Fruit fly (Drosophila melanogaster) whole organism, embryonic: Measurements from ENCODE around the gene CG9114.
A peak's percentile ranks its signal among the peaks of the same experiment; 100 is the strongest.

ENCODE experiments used
- B-H2 ChIP-seq: fragments of 200-800 bp; sonication (Bioruptor generic); optimal IDR thresholded peaks from 2 replicates; lab custom pipeline; 2018; ENCODE audit warnings: missing biosample characterization, mild to moderate bottlenecking, missing genetic modification characterization
- CG1024 ChIP-seq: fragments of 200-800 bp; sonication (Bioruptor generic); IDR thresholded peaks from 2 replicates; pipeline ENCODE4 v1.3.6; 2022; ENCODE audit warnings: missing biosample characterization, missing genetic modification characterization
- CG1233 ChIP-seq: fragments of 200-800 bp; sonication (Bioruptor generic); optimal IDR thresholded peaks from 4 replicates; lab custom pipeline; 2018; ENCODE audit warnings: missing biosample characterization, mild to moderate bottlenecking, missing genetic modification characterization
- CG1647 ChIP-seq: fragments of 200-800 bp; sonication (Bioruptor generic); optimal IDR thresholded peaks from 3 replicates; lab custom pipeline; 2016; ENCODE audit warnings: missing biosample characterization, missing genetic modification characterization
- CG16863 ChIP-seq: fragments of 200-800 bp; sonication (Bioruptor generic); optimal IDR thresholded peaks from 3 replicates; lab custom pipeline; 2016; ENCODE audit warnings: missing biosample characterization, missing genetic modification characterization
- CG2678 ChIP-seq: fragments of 200-800 bp; sonication (Bioruptor generic); optimal IDR thresholded peaks from 3 replicates; lab custom pipeline; 2019; ENCODE audit warnings: missing biosample characterization, mild to moderate bottlenecking, missing genetic modification characterization, moderate library complexity
- CG31388 ChIP-seq: fragments of 200-800 bp; sonication (Bioruptor generic); optimal IDR thresholded peaks from 2 replicates; lab custom pipeline; 2016; ENCODE audit warnings: missing biosample characterization, missing genetic modification characterization
- CG32532 ChIP-seq: fragments of 200-800 bp; sonication (Bioruptor generic); IDR thresholded peaks from 2 replicates; pipeline ENCODE4 v1.3.6; 2022; ENCODE audit warnings: missing biosample characterization, missing genetic modification characterization
- CG34376 ChIP-seq: fragments of 200-800 bp; sonication (Bioruptor generic); optimal IDR thresholded peaks from 2 replicates; lab custom pipeline; 2018; ENCODE audit warnings: missing biosample characterization, mild to moderate bottlenecking, missing genetic modification characterization
- CG3726 ChIP-seq: fragments of 200-800 bp; sonication (Bioruptor generic); IDR thresholded peaks from 3 replicates; pipeline ENCODE4, ENCODE4 v1.3.6; 2022; ENCODE audit warnings: missing biosample characterization, missing genetic modification characterization
- CG43689 ChIP-seq: fragments of 200-800 bp; sonication (Bioruptor generic); IDR thresholded peaks from 2 replicates; pipeline ENCODE4 v1.3.6; 2022; ENCODE audit warnings: missing biosample characterization, missing genetic modification characterization
- CG4707 ChIP-seq: fragments of 200-800 bp; sonication (Bioruptor generic); optimal IDR thresholded peaks from 2 replicates; lab custom pipeline; 2018; ENCODE audit warnings: missing biosample characterization, mild to moderate bottlenecking, missing genetic modification characterization, moderate library complexity
- CG6254 ChIP-seq: fragments of 200-800 bp; sonication (Bioruptor generic); optimal IDR thresholded peaks from 3 replicates; lab custom pipeline; 2017; ENCODE audit warnings: mild to moderate bottlenecking, missing biosample characterization, missing genetic modification reagents, missing genetic modification characterization
- CG7928 ChIP-seq: fragments of 200-800 bp; sonication (Bioruptor generic); optimal IDR thresholded peaks from 2 replicates; lab custom pipeline; 2017; ENCODE audit warnings: missing biosample characterization, mild to moderate bottlenecking, missing genetic modification characterization
- CG9727 ChIP-seq: fragments of 200-800 bp; sonication (Bioruptor generic); optimal IDR thresholded peaks from 3 replicates; lab custom pipeline; 2017; ENCODE audit warnings: missing biosample characterization, mild to moderate bottlenecking, missing genetic modification characterization
- CG9876 ChIP-seq: fragments of 200-800 bp; sonication (Bioruptor generic); optimal IDR thresholded peaks from 2 replicates; lab custom pipeline; 2016; ENCODE audit warnings: missing biosample characterization, missing genetic modification characterization
- Fer2 ChIP-seq: fragments of 200-800 bp; sonication (Bioruptor generic); optimal IDR thresholded peaks from 2 replicates; lab custom pipeline; 2018; ENCODE audit warnings: missing biosample characterization, mild to moderate bottlenecking, missing genetic modification characterization, moderate library complexity
- Gug ChIP-seq: fragments of 200-800 bp; sonication (Bioruptor generic); IDR thresholded peaks from 4 replicates; pipeline ENCODE4 v1.3.6; 2022; ENCODE audit warnings: missing biosample characterization, missing genetic modification characterization
- HLH54F ChIP-seq: fragments of 200-800 bp; sonication (Bioruptor generic); optimal IDR thresholded peaks from 3 replicates; lab custom pipeline; 2016; ENCODE audit warnings: missing biosample characterization, missing genetic modification characterization
- Hand ChIP-seq: fragments of 200-800 bp; sonication (Bioruptor generic); optimal IDR thresholded peaks from 2 replicates; lab custom pipeline; 2017; ENCODE audit warnings: mild to moderate bottlenecking, missing biosample characterization, missing genetic modification reagents, missing genetic modification characterization
- Hey ChIP-seq: fragments of 200-800 bp; sonication (Bioruptor generic); optimal IDR thresholded peaks from 3 replicates; lab custom pipeline; 2018; ENCODE audit warnings: missing biosample characterization, mild to moderate bottlenecking, missing genetic modification characterization
- Hsf ChIP-seq: fragments of 200-800 bp; sonication (Bioruptor generic); optimal IDR thresholded peaks from 3 replicates; lab custom pipeline; 2016; ENCODE audit warnings: missing biosample characterization, missing genetic modification characterization
- MBD-R2 ChIP-seq: fragments of 200-800 bp; sonication (Bioruptor generic); IDR thresholded peaks from 2 replicates; pipeline ENCODE4 v1.3.6; 2022; ENCODE audit warnings: missing biosample characterization, missing genetic modification characterization
- MTF-1 ChIP-seq: fragments of 200-800 bp; sonication (Bioruptor generic); optimal IDR thresholded peaks from 2 replicates; lab custom pipeline; 2018; ENCODE audit warnings: missing biosample characterization, mild to moderate bottlenecking, missing genetic modification characterization, borderline replicate concordance
- Neu2 ChIP-seq: fragments of 200-800 bp; sonication (Bioruptor generic); optimal IDR thresholded peaks from 3 replicates; lab custom pipeline; 2016; ENCODE audit warnings: missing biosample characterization, missing genetic modification characterization, borderline replicate concordance
- Opbp ChIP-seq: fragments of 200-800 bp; sonication (Bioruptor generic); IDR thresholded peaks from 3 replicates; pipeline ENCODE4 v1.3.6; 2022; ENCODE audit warnings: missing biosample characterization, missing genetic modification characterization; ENCODE audit not compliant: partially characterized antibody
- Six4 ChIP-seq: fragments of 200-800 bp; sonication (Bioruptor generic); optimal IDR thresholded peaks from 2 replicates; lab custom pipeline; 2016; ENCODE audit warnings: missing biosample characterization, missing genetic modification characterization
- Sox102F ChIP-seq: fragments of 200-800 bp; sonication (Bioruptor generic); optimal IDR thresholded peaks from 2 replicates; lab custom pipeline; 2018; ENCODE audit warnings: missing biosample characterization, mild to moderate bottlenecking, missing genetic modification characterization, moderate library complexity
- Spps ChIP-seq: fragments of 200-800 bp; sonication (Bioruptor generic); optimal IDR thresholded peaks from 2 replicates; lab custom pipeline; 2018; ENCODE audit warnings: missing biosample characterization, mild to moderate bottlenecking, missing genetic modification characterization
- Sry-δ ChIP-seq: fragments of 200-800 bp; sonication (Bioruptor generic); optimal IDR thresholded peaks from 2 replicates; lab custom pipeline; 2016; ENCODE audit warnings: missing biosample characterization, missing genetic modification characterization
- bigmax ChIP-seq: fragments of 200-800 bp; sonication (Bioruptor generic); optimal IDR thresholded peaks from 2 replicates; lab custom pipeline; 2018; ENCODE audit warnings: missing biosample characterization, mild to moderate bottlenecking, missing genetic modification characterization
- caup ChIP-seq: fragments of 200-800 bp; sonication (Bioruptor generic); optimal IDR thresholded peaks from 3 replicates; lab custom pipeline; 2017; ENCODE audit warnings: missing biosample characterization, mild to moderate bottlenecking, missing genetic modification characterization, moderate library complexity; ENCODE audit not compliant: severe bottlenecking
- cg ChIP-seq: fragments of 200-800 bp; sonication (Bioruptor generic); optimal IDR thresholded peaks from 3 replicates; lab custom pipeline; 2019; ENCODE audit warnings: missing biosample characterization, mild to moderate bottlenecking, missing genetic modification characterization, moderate library complexity
- chn ChIP-seq: fragments of 200-800 bp; sonication (Bioruptor generic); optimal IDR thresholded peaks from 2 replicates; lab custom pipeline; 2016; ENCODE audit warnings: missing biosample characterization, missing genetic modification characterization
- da ChIP-seq: fragments of 200-800 bp; sonication (Bioruptor generic); optimal IDR thresholded peaks from 2 replicates; lab custom pipeline; 2016; ENCODE audit warnings: missing biosample characterization, missing genetic modification characterization
- exex ChIP-seq: fragments of 200-800 bp; sonication (Bioruptor generic); optimal IDR thresholded peaks from 4 replicates; lab custom pipeline; 2018; ENCODE audit warnings: missing biosample characterization, mild to moderate bottlenecking, missing genetic modification characterization, moderate library complexity
- fd102C ChIP-seq: fragments of 200-800 bp; sonication (Bioruptor generic); optimal IDR thresholded peaks from 2 replicates; lab custom pipeline; 2018; ENCODE audit warnings: missing biosample characterization, mild to moderate bottlenecking, missing genetic modification characterization, moderate library complexity
- gsb-n ChIP-seq: fragments of 200-800 bp; sonication (Bioruptor generic); optimal IDR thresholded peaks from 3 replicates; lab custom pipeline; 2018; ENCODE audit warnings: missing biosample characterization, mild to moderate bottlenecking, missing genetic modification characterization
- ind ChIP-seq: fragments of 200-800 bp; sonication (Bioruptor generic); optimal IDR thresholded peaks from 3 replicates; lab custom pipeline; 2016; ENCODE audit warnings: missing biosample characterization, missing genetic modification characterization
- inv ChIP-seq: fragments of 200-800 bp; sonication (Bioruptor generic); IDR thresholded peaks from 2 replicates; pipeline ENCODE4 v1.3.6; 2022; ENCODE audit warnings: missing biosample characterization, missing genetic modification characterization; ENCODE audit not compliant: partially characterized antibody
- knrl ChIP-seq: fragments of 200-800 bp; sonication (Bioruptor generic); IDR thresholded peaks from 3 replicates; pipeline ENCODE4 v1.3.6; 2022; ENCODE audit warnings: missing biosample characterization, missing genetic modification characterization; ENCODE audit not compliant: partially characterized antibody
- mld ChIP-seq: fragments of 200-800 bp; sonication (Bioruptor generic); IDR thresholded peaks from 3 replicates; pipeline ENCODE4 v1.3.6; 2022; ENCODE audit warnings: missing biosample characterization, missing genetic modification characterization; ENCODE audit not compliant: partially characterized antibody
- onecut ChIP-seq: fragments of 200-800 bp; sonication (Bioruptor generic); IDR thresholded peaks from 2 replicates; pipeline ENCODE4 v1.3.6; 2022; ENCODE audit warnings: missing biosample characterization, missing genetic modification characterization
- salm ChIP-seq: fragments of 200-800 bp; sonication (Bioruptor generic); optimal IDR thresholded peaks from 2 replicates; lab custom pipeline; 2018; ENCODE audit warnings: missing biosample characterization, mild to moderate bottlenecking, missing genetic modification characterization
- sima ChIP-seq: fragments of 200-800 bp; sonication (Bioruptor generic); optimal IDR thresholded peaks from 2 replicates; lab custom pipeline; 2016; ENCODE audit warnings: missing biosample characterization, missing genetic modification characterization
- slbo ChIP-seq: fragments of 200-800 bp; sonication (Bioruptor generic); IDR thresholded peaks from 2 replicates; pipeline ENCODE4 v1.3.6; 2022; ENCODE audit warnings: missing biosample characterization, missing genetic modification characterization
- tin ChIP-seq: fragments of 200-800 bp; sonication (Bioruptor generic); optimal IDR thresholded peaks from 3 replicates; lab custom pipeline; 2016; ENCODE audit warnings: missing biosample characterization, missing genetic modification characterization
- wek ChIP-seq: fragments of 200-800 bp; sonication (Bioruptor generic); optimal IDR thresholded peaks from 3 replicates; lab custom pipeline; 2018; ENCODE audit warnings: missing biosample characterization, mild to moderate bottlenecking, missing genetic modification characterization, moderate library complexity
- zfh1 ChIP-seq: fragments of 200-800 bp; sonication (Bioruptor generic); IDR thresholded peaks from 3 replicates; pipeline ENCODE4 v1.3.6; 2022; ENCODE audit warnings: missing biosample characterization, missing genetic modification characterization

The CG9114 gene

DNA sequence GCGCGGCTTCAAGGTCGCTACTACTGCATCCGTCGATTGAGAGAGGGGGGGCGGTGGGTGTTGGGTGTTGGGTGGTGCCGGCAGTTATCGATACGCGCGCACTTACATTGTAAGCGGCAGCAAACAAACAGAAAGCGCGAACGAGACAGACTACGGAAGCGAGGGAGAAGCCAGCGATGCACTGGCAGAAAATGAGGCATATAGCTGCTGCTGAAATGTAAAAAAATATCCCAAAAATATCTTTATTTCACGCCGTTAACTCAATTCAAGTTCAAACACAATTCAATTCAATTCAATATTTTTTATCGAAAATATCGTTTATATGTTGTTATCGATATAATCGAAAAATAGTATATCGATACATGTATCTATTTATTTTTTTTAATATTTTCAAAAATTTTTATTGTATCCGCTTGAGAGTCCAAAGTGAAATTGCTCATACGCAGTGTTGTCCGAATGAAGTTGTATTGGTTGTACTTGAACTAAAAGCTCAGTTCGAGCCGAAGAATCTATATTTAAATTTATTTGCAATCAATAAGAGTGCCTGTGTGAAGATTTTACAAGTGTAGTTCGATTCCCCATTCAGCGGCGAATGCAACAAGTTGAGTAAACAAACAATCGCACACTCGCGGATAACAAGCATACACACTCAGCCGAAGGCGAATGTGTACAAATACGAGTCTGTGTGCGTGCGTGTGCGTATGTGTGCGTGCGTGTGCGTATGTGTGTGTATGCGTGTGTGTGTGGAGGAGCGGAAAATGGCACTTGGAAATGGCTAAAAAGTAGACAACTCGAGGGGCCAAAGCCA is 20.7 kb downstream of the CG9114 start (continued):
- TF ChIP-seq da (GFP tag; lab: Kevin White, UChicago) (no peak), CG4707 (no peak), wek (GFP tag; lab: Kevin White, UChicago) (no peak), bigmax (GFP tag; lab: Kevin White, UChicago) (no peak), fd102C (GFP tag; lab: Kevin White, UChicago) (no peak), Neu2 (GFP tag; lab: Kevin White, UChicago) (no peak), ind (GFP tag; lab: Kevin White, UChicago) (no peak), CG1024 (GFP tag; lab: Robert Waterston, UW) (no peak), CG16863 (GFP tag; lab: Kevin White, UChicago) (no peak), CG34376 (GFP tag; lab: Kevin White, UChicago) (no peak), Hsf (no peak), B-H2 (GFP tag; lab: Kevin White, UChicago) (no peak), HLH54F (no peak), gsb-n (tag; lab: Kevin White, UChicago) (no peak), Hand (no peak), CG1233 (no peak), Spps (tag; lab: Kevin White, UChicago) (no peak), zfh1 (GFP tag; lab: Robert Waterston, UW) (no peak), caup (GFP tag; lab: Kevin White, UChicago) (no peak), CG2678 (tag; lab: Kevin White, UChicago) (peak; percentile 55), Opbp (no peak), onecut (no peak), CG3726 (GFP tag; lab: Robert Waterston, UW) (0 out of 3 replicates have a peak, but pooled peaks have one; percentile 16), sima (no peak), mld (no peak), CG32532 (GFP tag; lab: Robert Waterston, UW) (no peak), Sry-δ (GFP tag; lab: Kevin White, UChicago) (no peak), exex (tag; lab: Kevin White, UChicago) (no peak), Six4 (no peak), CG9727 (no peak), MTF-1 (GFP tag; lab: Kevin White, UChicago) (no peak), slbo (GFP tag; lab: Robert Waterston, UW) (peak; percentile 47; the same call in 1 of the 2 replicates), Hey (no peak), MBD-R2 (GFP tag; lab: Robert Waterston, UW) (no peak), cg (GFP tag; lab: Kevin White, UChicago) (peak; percentile 37), knrl (GFP tag; lab: Robert Waterston, UW) (no peak), CG9876 (GFP tag; lab: Kevin White, UChicago) (no peak), Sox102F (GFP tag; lab: Kevin White, UChicago) (peak; percentile 53), tin (GFP tag; lab: Kevin White, UChicago) (no peak), CG7928 (GFP tag; lab: Kevin White, UChicago) (no peak), inv (GFP tag; lab: Robert Waterston, UW) (no peak), CG31388 (no peak), Fer2 (tag; lab: Kevin White, UChicago) (no peak), CG1647 (no peak), salm (tag; lab: Kevin White, UChicago) (no peak), CG43689 (GFP tag; lab: Robert Waterston, UW) (no peak), CG6254 (GFP tag; lab: Kevin White, UChicago) (no peak), chn (GFP tag; lab: Kevin White, UChicago) (no peak), Gug (GFP tag; lab: Robert Waterston, UW) (0 out of 4 replicates have a peak, but pooled peaks have one; percentile 10)
